Worm (Caenorhabditis elegans) whole organism, mixed stage, embryonic: ENCODE data around the gene T28F12.1.

Source experiments
- M03D4.4 ChIP-seq: sonication (generic microtip); optimal IDR thresholded peaks from 2 replicates; lab custom pipeline; 2017; ENCODE audit warnings: mild to moderate bottlenecking, missing genetic modification characterization, missing compliant biosample characterization
- bed-3 ChIP-seq: fragments of 200-800 bp; sonication (Bioruptor generic); optimal IDR thresholded peaks from 3 replicates; lab custom pipeline; 2018; ENCODE audit warnings: mild to moderate bottlenecking, missing genetic modification characterization, moderate library complexity, missing compliant biosample characterization
- blmp-1 ChIP-seq: fragments of 150-350 bp; optimal IDR thresholded peaks from 2 replicates; lab custom pipeline; 2014; ENCODE audit warnings: missing biosample characterization, missing genetic modification characterization
- ceh-83 ChIP-seq: fragments of 200-800 bp; sonication (Bioruptor generic); optimal IDR thresholded peaks from 2 replicates; lab custom pipeline; 2018; ENCODE audit warnings: mild to moderate bottlenecking, missing genetic modification characterization, missing compliant biosample characterization
- ces-1 ChIP-seq: fragments of 150-350 bp; optimal IDR thresholded peaks from 2 replicates; lab custom pipeline; 2014; ENCODE audit warnings: missing biosample characterization, missing genetic modification reagents, missing genetic modification characterization
- cnd-1 ChIP-seq: fragments of 200-800 bp; sonication (Bioruptor generic); optimal IDR thresholded peaks from 2 replicates; lab custom pipeline; 2018; ENCODE audit warnings: mild to moderate bottlenecking, missing genetic modification characterization, missing compliant biosample characterization
- drap-1 ChIP-seq: fragments of 200-800 bp; sonication (Bioruptor generic); optimal IDR thresholded peaks from 3 replicates; lab custom pipeline; 2018; ENCODE audit warnings: mild to moderate bottlenecking, missing genetic modification characterization, missing compliant biosample characterization
- elt-1 ChIP-seq: sonication (generic microtip); optimal IDR thresholded peaks from 2 replicates; lab custom pipeline; 2017; ENCODE audit warnings: missing genetic modification characterization, mild to moderate bottlenecking, missing compliant biosample characterization, antibody characterized with exemption, moderate library complexity, borderline replicate concordance; ENCODE audit not compliant: insufficient read depth
- flh-1 ChIP-seq: fragments of 200-800 bp; sonication (Bioruptor generic); optimal IDR thresholded peaks from 2 replicates; lab custom pipeline; 2018; ENCODE audit warnings: mild to moderate bottlenecking, missing genetic modification characterization, moderate library complexity, missing compliant biosample characterization
- ham-2 ChIP-seq: fragments of 200-800 bp; sonication (Bioruptor generic); optimal IDR thresholded peaks from 2 replicates; lab custom pipeline; 2018; ENCODE audit warnings: mild to moderate bottlenecking, missing genetic modification characterization, missing compliant biosample characterization
- hlh-1 ChIP-seq: fragments of 150-350 bp; optimal IDR thresholded peaks from 2 replicates; lab custom pipeline; 2014; ENCODE audit warnings: missing biosample characterization, missing genetic modification reagents, missing genetic modification characterization
- lin-13 ChIP-seq: fragments of 150-350 bp; optimal IDR thresholded peaks from 2 replicates; lab custom pipeline; 2014; ENCODE audit warnings: missing biosample characterization, missing genetic modification characterization
- lin-32 ChIP-seq: fragments of 200-800 bp; sonication (Bioruptor generic); optimal IDR thresholded peaks from 2 replicates; lab custom pipeline; 2018; ENCODE audit warnings: mild to moderate bottlenecking, missing genetic modification characterization, missing compliant biosample characterization
- lsy-2 ChIP-seq: fragments of 150-350 bp; optimal IDR thresholded peaks from 2 replicates; lab custom pipeline; 2014; ENCODE audit warnings: missing biosample characterization, missing genetic modification characterization
- mab-5 ChIP-seq: fragments of 150-350 bp; optimal IDR thresholded peaks from 2 replicates; lab custom pipeline; 2014; ENCODE audit warnings: missing biosample characterization, missing genetic modification characterization
- mls-2 ChIP-seq: sonication (generic microtip); optimal IDR thresholded peaks from 2 replicates; lab custom pipeline; 2016; ENCODE audit warnings: mild to moderate bottlenecking, missing genetic modification characterization, moderate library complexity, missing compliant biosample characterization
- nhr-2 ChIP-seq: fragments of 150-350 bp; optimal IDR thresholded peaks from 2 replicates; lab custom pipeline; 2014; ENCODE audit warnings: missing biosample characterization, missing genetic modification characterization
- nhr-237 ChIP-seq: fragments of 150-350 bp; optimal IDR thresholded peaks from 2 replicates; lab custom pipeline; 2014; ENCODE audit warnings: missing biosample characterization, missing genetic modification characterization
- nhr-28 ChIP-seq: fragments of 150-350 bp; optimal IDR thresholded peaks from 2 replicates; lab custom pipeline; 2014; ENCODE audit warnings: missing biosample characterization, missing genetic modification characterization
- nhr-76 ChIP-seq: sonication (generic microtip); optimal IDR thresholded peaks from 2 replicates; lab custom pipeline; 2017; ENCODE audit warnings: missing biosample characterization, missing genetic modification characterization
- pha-4 ChIP-seq: fragments of 150-350 bp; optimal IDR thresholded peaks from 2 replicates; lab custom pipeline; 2018; ENCODE audit warnings: missing biosample characterization, missing genetic modification reagents, missing genetic modification characterization
- sem-2 ChIP-seq: fragments of 200-800 bp; sonication (Bioruptor generic); optimal IDR thresholded peaks from 2 replicates; lab custom pipeline; 2018; ENCODE audit warnings: mild to moderate bottlenecking, missing genetic modification characterization, missing compliant biosample characterization
- snpc-4 ChIP-seq: fragments of 150-350 bp; optimal IDR thresholded peaks from 2 replicates; lab custom pipeline; 2014; ENCODE audit warnings: missing biosample characterization, missing genetic modification characterization
- sptf-1 ChIP-seq: sonication (generic microtip); optimal IDR thresholded peaks from 2 replicates; lab custom pipeline; 2017; ENCODE audit warnings: mild to moderate bottlenecking, missing genetic modification characterization, moderate library complexity, missing compliant biosample characterization
- tbx-8 ChIP-seq: fragments of 200-800 bp; sonication (Bioruptor generic); optimal IDR thresholded peaks from 2 replicates; lab custom pipeline; 2018; ENCODE audit warnings: mild to moderate bottlenecking, missing genetic modification characterization, moderate library complexity, missing compliant biosample characterization
- unc-120 ChIP-seq: sonication (generic microtip); optimal IDR thresholded peaks from 2 replicates; lab custom pipeline; 2017; ENCODE audit warnings: missing genetic modification characterization, missing compliant biosample characterization; ENCODE audit not compliant: poor library complexity, severe bottlenecking
- unc-39 ChIP-seq: fragments of 150-350 bp; optimal IDR thresholded peaks from 2 replicates; lab custom pipeline; 2014; ENCODE audit warnings: missing biosample characterization, missing genetic modification characterization
- unc-62 ChIP-seq: fragments of 150-350 bp; optimal IDR thresholded peaks from 2 replicates; lab custom pipeline; 2014; ENCODE audit warnings: missing biosample characterization, missing genetic modification reagents, missing genetic modification characterization
- zip-8 ChIP-seq: fragments of 150-350 bp; optimal IDR thresholded peaks from 2 replicates; lab custom pipeline; 2014; ENCODE audit warnings: missing biosample characterization, missing genetic modification characterization
- ztf-11 ChIP-seq: fragments of 150-350 bp; optimal IDR thresholded peaks from 2 replicates; lab custom pipeline; 2014; ENCODE audit warnings: missing biosample characterization, missing genetic modification characterization

T28F12.1 gene

ce11 chrV:4525106-4525505, 12.3 kb downstream of the T28F12.1 start:
- TF ChIP-seq M03D4.4 (no peak), nhr-2 (tag; lab: Kevin White, UChicago) (no peak), unc-39 (tag; lab: Kevin White, UChicago) (no peak), hlh-1 (tag; lab: Kevin White, UChicago) (no peak), nhr-237 (tag; lab: Kevin White, UChicago) (no peak), ces-1 (GFP tag; lab: Kevin White, UChicago) (no peak), unc-62 (GFP tag; lab: Kevin White, UChicago) (no peak), mab-5 (tag; lab: Kevin White, UChicago) (no peak), sem-2 (no peak), sptf-1 (no peak), unc-120 (tag; lab: Kevin White, UChicago) (no peak), mls-2 (tag; lab: Kevin White, UChicago) (no peak), ceh-83 (GFP tag; lab: Kevin White, UChicago) (no peak), ztf-11 (no peak), lsy-2 (tag; lab: Kevin White, UChicago) (no peak), elt-1 (tag; lab: Kevin White, UChicago) (no peak), blmp-1 (no peak), tbx-8 (GFP tag; lab: Kevin White, UChicago) (no peak), drap-1 (GFP tag; lab: Kevin White, UChicago) (no peak), lin-32 (no peak)

ce11 chrV:4525512-4525911, 12.7 kb downstream of the T28F12.1 start:
- no peak for TF ChIP-seq unc-39 (tag; lab: Kevin White, UChicago)
- TF ChIP-seq sem-2 = no peak
- no peak for TF ChIP-seq M03D4.4
- TF ChIP-seq zip-8 = peak; percentile 43
- TF ChIP-seq ces-1 (GFP tag; lab: Kevin White, UChicago) = no peak
- no peak for TF ChIP-seq nhr-237 (tag; lab: Kevin White, UChicago)
- TF ChIP-seq nhr-2 (tag; lab: Kevin White, UChicago) = peak; percentile 97
- TF ChIP-seq mls-2 (tag; lab: Kevin White, UChicago) = no peak
- no peak for TF ChIP-seq blmp-1
- TF ChIP-seq ztf-11 = no peak
- TF ChIP-seq cnd-1 (tag; lab: Kevin White, UChicago) = peak; percentile 54
- no peak for TF ChIP-seq nhr-76
- peak; percentile 47 for TF ChIP-seq unc-62 (GFP tag; lab: Kevin White, UChicago)
- no peak for TF ChIP-seq ham-2 (GFP tag; lab: Kevin White, UChicago)

DNA sequence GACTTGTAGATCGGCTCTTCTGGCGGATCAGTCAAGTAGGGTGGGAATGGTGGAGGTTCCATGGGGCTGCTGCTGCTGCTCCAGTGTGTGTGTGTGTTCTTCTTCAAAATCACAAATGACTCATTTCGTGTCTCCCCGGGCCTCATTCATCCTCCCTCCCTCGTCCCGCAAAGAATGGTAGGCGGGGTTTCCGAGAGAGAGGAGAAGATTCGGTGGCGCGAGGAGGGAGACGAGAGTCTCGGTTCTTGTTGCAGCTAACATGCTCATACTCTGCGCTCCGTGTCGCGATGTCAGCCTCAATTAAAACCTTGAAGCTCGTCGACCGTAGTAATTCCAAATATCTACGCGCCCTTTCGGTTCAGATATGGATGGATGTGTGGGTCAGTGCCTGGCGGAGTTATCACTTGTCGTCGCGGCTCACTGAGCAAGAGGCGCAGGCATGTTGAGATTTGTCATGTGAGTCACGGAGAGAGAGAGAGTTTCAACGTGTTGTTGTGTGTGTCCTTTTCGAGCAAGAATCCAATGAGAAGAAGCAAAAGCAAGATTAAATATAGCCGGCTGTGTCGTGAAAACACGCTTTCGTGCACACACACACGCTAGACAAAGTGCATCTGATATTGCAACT, 14.1 kb downstream of the T28F12.1 start:
- no peak for TF ChIP-seq ces-1 (GFP tag; lab: Kevin White, UChicago)
- TF ChIP-seq mls-2 (tag; lab: Kevin White, UChicago) = peak; percentile 16
- TF ChIP-seq drap-1 (GFP tag; lab: Kevin White, UChicago) = peak; percentile 6

DNA sequence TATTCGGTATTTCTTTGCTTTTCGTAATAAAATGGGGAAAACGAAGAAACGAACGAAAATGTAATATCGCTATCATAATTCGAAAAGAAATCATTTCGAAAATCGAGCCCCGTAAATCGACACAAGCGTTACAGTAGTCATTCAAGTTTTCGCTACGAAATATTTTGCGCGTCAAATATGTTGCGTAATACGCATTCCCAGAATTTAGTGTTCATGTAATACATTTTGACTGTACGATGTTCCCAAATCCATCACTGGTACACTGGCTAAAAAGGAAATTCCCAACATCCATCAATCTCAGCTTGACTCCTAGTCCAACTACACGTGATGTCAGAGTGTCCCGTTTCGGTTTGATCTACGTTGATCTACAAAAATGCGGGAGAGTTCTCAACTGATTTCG, 15.1 kb downstream of the T28F12.1 start:
- TF ChIP-seq drap-1 (GFP tag; lab: Kevin White, UChicago) = no peak
- TF ChIP-seq bed-3 (GFP tag; lab: Kevin White, UChicago) = no peak
- TF ChIP-seq pha-4 (tag; lab: Kevin White, UChicago) = no peak
- TF ChIP-seq unc-120 (tag; lab: Kevin White, UChicago) = no peak
- TF ChIP-seq nhr-28 = no peak
- TF ChIP-seq zip-8 = peak; percentile 59
- TF ChIP-seq mls-2 (tag; lab: Kevin White, UChicago) = no peak
- no peak for TF ChIP-seq cnd-1 (tag; lab: Kevin White, UChicago)

DNA sequence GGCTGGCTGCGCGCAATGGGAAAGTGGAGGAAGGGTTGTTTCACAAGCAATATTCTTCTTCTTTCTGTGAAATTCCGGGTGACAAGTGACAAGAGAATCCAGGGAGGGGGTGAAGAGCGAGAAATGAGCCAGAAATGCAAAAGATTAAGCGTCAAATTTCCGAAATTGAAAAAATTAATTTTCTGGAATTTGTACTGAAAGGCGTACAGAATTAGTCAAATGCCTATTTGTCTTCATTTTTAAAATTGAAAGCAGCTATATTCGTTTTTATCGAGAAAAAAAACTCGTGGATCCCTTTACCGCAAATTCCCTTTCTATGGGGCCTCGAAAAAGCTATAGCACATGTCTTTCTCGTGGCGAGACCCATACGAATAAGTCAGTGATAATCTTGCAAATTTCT, 22.9 kb downstream of the T28F12.1 start:
- TF ChIP-seq sptf-1 = peak; percentile 59
- TF ChIP-seq tbx-8 (GFP tag; lab: Kevin White, UChicago) = no peak

DNA sequence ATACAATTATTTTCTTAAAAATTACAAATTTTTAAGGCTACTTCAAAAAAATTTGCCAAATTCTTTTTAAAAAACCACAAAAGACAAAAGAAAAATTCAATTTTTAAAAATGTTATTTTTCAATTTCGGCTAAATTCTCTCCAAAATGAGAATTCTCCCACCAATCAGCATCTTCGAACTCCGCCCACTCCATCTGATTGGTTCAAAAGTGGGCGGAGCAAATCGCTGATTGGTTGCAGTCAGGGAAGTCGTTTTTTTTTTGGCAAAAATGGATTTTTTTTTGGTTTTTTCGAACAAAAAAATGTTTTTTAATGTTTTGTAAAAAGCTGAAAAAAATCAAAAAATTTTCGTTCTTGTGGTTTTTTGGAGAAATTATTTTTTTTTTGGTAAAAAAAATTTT, 27.0 kb downstream of the T28F12.1 start:
- TF ChIP-seq nhr-2 (tag; lab: Kevin White, UChicago) (no peak), lin-13 (tag; lab: Kevin White, UChicago) (no peak), pha-4 (tag; lab: Kevin White, UChicago) (no peak), unc-62 (GFP tag; lab: Kevin White, UChicago) (no peak), unc-39 (tag; lab: Kevin White, UChicago) (no peak), tbx-8 (GFP tag; lab: Kevin White, UChicago) (no peak), mls-2 (tag; lab: Kevin White, UChicago) (no peak), bed-3 (GFP tag; lab: Kevin White, UChicago) (no peak), nhr-28 (no peak), sem-2 (no peak), flh-1 (no peak), nhr-237 (tag; lab: Kevin White, UChicago) (no peak), drap-1 (GFP tag; lab: Kevin White, UChicago) (no peak), ceh-83 (GFP tag; lab: Kevin White, UChicago) (no peak), sptf-1 (no peak), snpc-4 (tag; lab: Kevin White, UChicago) (no peak), zip-8 (no peak), ztf-11 (no peak), lin-32 (no peak)
